Worm (Caenorhabditis elegans) whole organism, mixed stage, embryonic: ENCODE measurements around the gene apb-1.

Source experiments
- ceh-39 ChIP-seq: fragments of 150-350 bp; optimal IDR thresholded peaks from 2 replicates; lab custom pipeline; 2014; ENCODE audit warnings: missing biosample characterization, missing genetic modification characterization
- ceh-43 ChIP-seq: fragments of 200-800 bp; sonication (Bioruptor generic); optimal IDR thresholded peaks from 2 replicates; lab custom pipeline; 2018; ENCODE audit warnings: mild to moderate bottlenecking, missing genetic modification characterization, moderate library complexity, missing compliant biosample characterization
- elt-1 ChIP-seq: sonication (generic microtip); optimal IDR thresholded peaks from 2 replicates; lab custom pipeline; 2017; ENCODE audit warnings: missing genetic modification characterization, mild to moderate bottlenecking, missing compliant biosample characterization, antibody characterized with exemption, moderate library complexity, borderline replicate concordance; ENCODE audit not compliant: insufficient read depth
- lsy-2 ChIP-seq: fragments of 150-350 bp; optimal IDR thresholded peaks from 2 replicates; lab custom pipeline; 2014; ENCODE audit warnings: missing biosample characterization, missing genetic modification characterization
- sptf-1 ChIP-seq: sonication (generic microtip); optimal IDR thresholded peaks from 2 replicates; lab custom pipeline; 2017; ENCODE audit warnings: mild to moderate bottlenecking, missing genetic modification characterization, moderate library complexity, missing compliant biosample characterization
- unc-62 ChIP-seq: fragments of 150-350 bp; optimal IDR thresholded peaks from 2 replicates; lab custom pipeline; 2014; ENCODE audit warnings: missing biosample characterization, missing genetic modification reagents, missing genetic modification characterization

DNA sequence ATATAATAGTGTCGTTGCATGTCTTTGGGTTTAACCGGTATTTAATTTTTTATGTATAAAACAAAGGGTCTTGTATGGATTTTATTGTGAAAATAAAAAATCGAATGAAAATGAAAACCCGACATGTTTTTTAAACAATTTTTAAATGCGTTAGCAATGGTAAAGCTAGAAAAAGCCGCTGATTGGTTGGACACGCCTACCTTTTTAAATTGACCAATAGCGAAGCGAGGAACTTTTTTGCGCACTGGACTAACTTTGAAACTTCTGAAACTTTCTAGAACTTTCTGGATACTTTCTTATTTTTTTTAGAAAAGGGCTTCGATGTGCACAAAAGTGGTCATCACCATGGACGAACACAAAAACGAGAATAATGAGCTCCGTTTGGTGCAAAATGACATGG, 50.5 kb downstream of the apb-1 start:
- no peak for TF ChIP-seq sptf-1 (tag; lab: Kevin White, UChicago)
- TF ChIP-seq ceh-43 (GFP tag; lab: Kevin White, UChicago) = no peak
- no peak for TF ChIP-seq ceh-39 (tag; lab: Kevin White, UChicago)
- TF ChIP-seq unc-62 (GFP tag; lab: Kevin White, UChicago) = no peak
- TF ChIP-seq lsy-2 = no peak
- no peak for TF ChIP-seq elt-1 (tag; lab: Kevin White, UChicago)
